Worm (Caenorhabditis elegans) whole organism, L3 larva: ENCODE data around the gene T16G1.5.

Source experiments
- ZK546.5 ChIP-seq: sonication (generic microtip); optimal IDR thresholded peaks from 2 replicates; lab custom pipeline; 2017; ENCODE audit warnings: missing biosample characterization, missing genetic modification characterization
- aly-2 ChIP-seq: fragments of 150-350 bp; optimal IDR thresholded peaks from 2 replicates; lab custom pipeline; 2014; ENCODE audit warnings: missing biosample characterization, missing genetic modification characterization
- ama-1 ChIP-seq: fragments of 150-350 bp; optimal IDR thresholded peaks from 2 replicates; lab custom pipeline; 2018
- ceh-82 ChIP-seq: fragments of 150-350 bp; optimal IDR thresholded peaks from 2 replicates; lab custom pipeline; 2014; ENCODE audit warnings: missing biosample characterization, missing genetic modification characterization
- ceh-9 ChIP-seq: sonication (generic microtip); optimal IDR thresholded peaks from 2 replicates; lab custom pipeline; 2018; ENCODE audit warnings: missing biosample characterization, missing genetic modification characterization
- egl-27 ChIP-seq: sonication (generic microtip); optimal IDR thresholded peaks from 4 replicates; lab custom pipeline; 2017; ENCODE audit warnings: missing biosample characterization, missing genetic modification reagents, missing genetic modification characterization
- elt-2 ChIP-seq: sonication (generic microtip); optimal IDR thresholded peaks from 2 replicates; lab custom pipeline; 2016; ENCODE audit warnings: missing genetic modification reagents, mild to moderate bottlenecking, missing genetic modification characterization, missing compliant biosample characterization
- elt-3 ChIP-seq, 3 experiments: fragments of 150-350 bp in 1 of 3; sonication (generic microtip) in 2 of 3; optimal IDR thresholded peaks; 2 replicates in 2 of 3; 4 replicates in 1 of 3; lab custom pipeline; 2014 to 2017; ENCODE audit warnings: missing biosample characterization in 3 of 3, missing genetic modification characterization in 3 of 3
- eor-1 ChIP-seq, 2 experiments: fragments of 150-350 bp; optimal IDR thresholded peaks; 2 replicates each; lab custom pipeline; 2014 to 2018; ENCODE audit warnings: missing biosample characterization in 2 of 2, missing genetic modification characterization in 2 of 2
- fkh-10 ChIP-seq: sonication (generic microtip); optimal IDR thresholded peaks from 2 replicates; lab custom pipeline; 2017; ENCODE audit warnings: missing biosample characterization, missing genetic modification reagents, missing genetic modification characterization
- fos-1 ChIP-seq: fragments of 150-350 bp; optimal IDR thresholded peaks from 2 replicates; lab custom pipeline; 2014; ENCODE audit warnings: missing biosample characterization, missing genetic modification characterization
- hmg-11 ChIP-seq: sonication (generic microtip); optimal IDR thresholded peaks from 2 replicates; lab custom pipeline; 2016; ENCODE audit warnings: missing genetic modification characterization, missing compliant biosample characterization
- jun-1 ChIP-seq: fragments of 150-350 bp; optimal IDR thresholded peaks from 2 replicates; lab custom pipeline; 2014; ENCODE audit warnings: missing biosample characterization, missing genetic modification reagents, missing genetic modification characterization
- lin-15B ChIP-seq: fragments of 150-350 bp; optimal IDR thresholded peaks from 2 replicates; lab custom pipeline; 2014; ENCODE audit warnings: missing biosample characterization, missing genetic modification characterization
- lin-39 ChIP-seq: fragments of 150-350 bp; optimal IDR thresholded peaks from 2 replicates; lab custom pipeline; 2018; ENCODE audit warnings: missing biosample characterization, missing genetic modification reagents, missing genetic modification characterization
- lsy-12 ChIP-seq: sonication (generic microtip); optimal IDR thresholded peaks from 2 replicates; lab custom pipeline; 2016; ENCODE audit warnings: mild to moderate bottlenecking, missing genetic modification characterization, missing compliant biosample characterization
- mml-1 ChIP-seq: fragments of 150-350 bp; sonication (generic microtip); optimal IDR thresholded peaks from 3 replicates; lab custom pipeline; 2014; ENCODE audit warnings: missing biosample characterization, missing genetic modification characterization
- nfya-1 ChIP-seq: sonication (generic microtip); optimal IDR thresholded peaks from 2 replicates; lab custom pipeline; 2017; ENCODE audit warnings: missing genetic modification characterization, mild to moderate bottlenecking, missing compliant biosample characterization, antibody characterized with exemption, moderate library complexity; ENCODE audit not compliant: insufficient read depth
- nhr-11 ChIP-seq: fragments of 150-350 bp; optimal IDR thresholded peaks from 2 replicates; lab custom pipeline; 2014; ENCODE audit warnings: missing biosample characterization, missing genetic modification characterization
- nhr-23 ChIP-seq: fragments of 150-350 bp; optimal IDR thresholded peaks from 2 replicates; lab custom pipeline; 2014; ENCODE audit warnings: missing biosample characterization, missing genetic modification reagents, missing genetic modification characterization
- nhr-25 ChIP-seq: sonication (generic microtip); optimal IDR thresholded peaks from 2 replicates; lab custom pipeline; 2017; ENCODE audit warnings: missing biosample characterization, missing genetic modification characterization
- nhr-43 ChIP-seq: sonication (generic microtip); optimal IDR thresholded peaks from 2 replicates; lab custom pipeline; 2016; ENCODE audit warnings: mild to moderate bottlenecking, missing genetic modification characterization, missing compliant biosample characterization; ENCODE audit not compliant: poor library complexity, severe bottlenecking
- nhr-76 ChIP-seq: fragments of 150-350 bp; sonication (generic microtip); optimal IDR thresholded peaks from 5 replicates; lab custom pipeline; 2014; ENCODE audit warnings: missing biosample characterization, missing genetic modification characterization
- nhr-77 ChIP-seq: fragments of 150-350 bp; optimal IDR thresholded peaks from 2 replicates; lab custom pipeline; 2014; ENCODE audit warnings: missing biosample characterization, missing genetic modification characterization
- pha-4 ChIP-seq: fragments of 150-350 bp; optimal IDR thresholded peaks from 2 replicates; lab custom pipeline; 2014; ENCODE audit warnings: missing biosample characterization, missing genetic modification reagents, missing genetic modification characterization
- pqm-1 ChIP-seq: fragments of 150-350 bp; optimal IDR thresholded peaks from 2 replicates; lab custom pipeline; 2017; ENCODE audit warnings: missing biosample characterization, missing genetic modification characterization, inconsistent platforms
- snpc-4 ChIP-seq: fragments of 150-350 bp; optimal IDR thresholded peaks from 2 replicates; lab custom pipeline; 2014; ENCODE audit warnings: missing biosample characterization, missing genetic modification characterization
- tbx-2 ChIP-seq: sonication (generic microtip); optimal IDR thresholded peaks from 2 replicates; lab custom pipeline; 2016; ENCODE audit warnings: mild to moderate bottlenecking, missing genetic modification characterization, missing compliant biosample characterization
- unc-39 ChIP-seq: sonication (generic microtip); optimal IDR thresholded peaks from 4 replicates; lab custom pipeline; 2017; ENCODE audit warnings: missing biosample characterization, missing genetic modification characterization
- unc-62 ChIP-seq: fragments of 150-350 bp; sonication (generic microtip); optimal IDR thresholded peaks from 4 replicates; lab custom pipeline; 2014; ENCODE audit warnings: missing biosample characterization, missing genetic modification reagents, missing genetic modification characterization
- ztf-11 ChIP-seq: fragments of 150-350 bp; optimal IDR thresholded peaks from 2 replicates; lab custom pipeline; 2014; ENCODE audit warnings: missing biosample characterization, missing genetic modification characterization

T16G1.5 gene

DNA sequence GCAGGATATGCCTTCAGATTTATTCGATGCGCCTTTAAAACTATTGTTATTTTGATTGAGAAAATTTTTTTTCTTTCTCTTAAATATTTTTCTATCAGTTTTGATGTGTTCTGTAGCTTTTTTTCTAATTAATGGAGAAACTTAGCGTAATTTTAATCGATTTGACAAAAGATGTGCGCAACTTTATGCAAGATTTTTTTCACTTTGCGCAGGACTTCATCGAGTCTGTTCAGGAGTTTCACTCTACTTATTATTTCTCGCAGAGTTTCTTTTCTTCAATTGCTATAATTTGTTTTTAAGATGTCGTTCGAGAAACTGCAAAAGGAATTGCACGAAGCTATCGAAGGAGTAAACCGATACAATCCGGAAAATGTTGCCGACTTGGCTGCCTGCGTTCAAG, 14.3 kb upstream of the T16G1.5 start, which contains the start of gene eif-3.K:
TSS of gene eif-3.K (plus strand) at position 301 of the 400 bp plus-strand sequence.
- TF ChIP-seq ceh-82 (tag; lab: Kevin White, UChicago) (no peak), fkh-10 (GFP tag; lab: Kevin White, UChicago) (no peak), hmg-11 (no peak), elt-3 (tag; optimal IDR thresholded peaks at IDR 0.05; lab: Kevin White, UChicago) (no peak), snpc-4 (tag; lab: Kevin White, UChicago) (no peak), nhr-77 (tag; lab: Kevin White, UChicago) (no peak), fos-1 (tag; lab: Kevin White, UChicago) (no peak), unc-62 (no peak), ama-1 (no peak), jun-1 (tag; lab: Kevin White, UChicago) (no peak), egl-27 (tag; lab: Kevin White, UChicago) (no peak), nhr-25 (tag; lab: Kevin White, UChicago) (no peak), ceh-9 (no peak), nfya-1 (tag; lab: Kevin White, UChicago) (no peak), unc-39 (tag; lab: Kevin White, UChicago) (no peak), tbx-2 (tag; lab: Kevin White, UChicago) (no peak), eor-1 (tag; optimal IDR thresholded peaks at IDR 0.05; lab: Kevin White, UChicago) (no peak)

ce11 chrV:12952287-12952686, 12.9 kb upstream of the T16G1.5 start, which contains the start of gene pqn-68:
pqn-68 (plus strand) TSS chrV:12952636.
- TF ChIP-seq nfya-1 (tag; lab: Kevin White, UChicago), result peak; percentile 42
- peak; percentile 33 for TF ChIP-seq lin-15B (tag; lab: Kevin White, UChicago)
- TF ChIP-seq fkh-10 (GFP tag; lab: Kevin White, UChicago), result no peak
- peak; percentile 60 for TF ChIP-seq pha-4 (tag; lab: Kevin White, UChicago)
- peak; percentile 12 for TF ChIP-seq nhr-23 (tag; lab: Kevin White, UChicago)
- peak; percentile 48 for TF ChIP-seq hmg-11

ce11 chrV:12950812-12951528, 11.6 kb upstream of the T16G1.5 start, which contains the start of the genes T16G1.9 and T16G1.18:
T16G1.9 (minus strand) TSS chrV:12950862.
T16G1.18 (plus strand) TSS chrV:12951304.
- TF ChIP-seq lin-15B (tag; lab: Kevin White, UChicago) (peak; percentile 58), pha-4 (tag; lab: Kevin White, UChicago) (peak; percentile 71), lsy-12 (no peak), hmg-11 (peak; percentile 42), snpc-4 (tag; lab: Kevin White, UChicago) (peak; percentile 54), ama-1 (peak; percentile 72), nhr-43 (tag; lab: Kevin White, UChicago) (peak; percentile 6), aly-2 (tag; lab: Kevin White, UChicago) (no peak), nhr-76 (tag; lab: Kevin White, UChicago) (no peak), pqm-1 (tag; lab: Kevin White, UChicago) (peak; percentile 22), egl-27 (tag; lab: Kevin White, UChicago) (no peak), nhr-23 (tag; lab: Kevin White, UChicago) (peak; percentile 18), lin-39 (tag; lab: Kevin White, UChicago) (peak; percentile 4), nhr-25 (tag; lab: Kevin White, UChicago) (peak; percentile 54), elt-2 (tag; lab: Kevin White, UChicago) (peak; percentile 42), ZK546.5 (tag; lab: Kevin White, UChicago) (no peak)
- TF ChIP-seq, all 47 proteins: peak for 11

ce11 chrV:12949607-12950006, 10.3 kb upstream of the T16G1.5 start, which contains the start of gene T16G1.13:
T16G1.13 (plus strand) TSS chrV:12949907.
- TF ChIP-seq hmg-11 (no peak), ztf-11 (tag; lab: Kevin White, UChicago) (no peak), mml-1 (tag; lab: Kevin White, UChicago) (no peak), jun-1 (tag; lab: Kevin White, UChicago) (no peak)

- no peak for TF ChIP-seq aly-2 (tag; lab: Kevin White, UChicago)
- TF ChIP-seq nhr-11, result no peak
- TF ChIP-seq tbx-2 (tag; lab: Kevin White, UChicago), result no peak
- TF ChIP-seq mml-1 (tag; lab: Kevin White, UChicago), result no peak
- no peak for TF ChIP-seq nhr-77 (tag; lab: Kevin White, UChicago)
Observed at ce11 chrV:12944775-12945174, 5.4 kb upstream of the T16G1.5 start, which contains the start of gene grl-2. grl-2 (plus strand) TSS chrV:12945075.
